Worm (Caenorhabditis elegans): Measurements from ENCODE around the gene his-6.

DNA sequence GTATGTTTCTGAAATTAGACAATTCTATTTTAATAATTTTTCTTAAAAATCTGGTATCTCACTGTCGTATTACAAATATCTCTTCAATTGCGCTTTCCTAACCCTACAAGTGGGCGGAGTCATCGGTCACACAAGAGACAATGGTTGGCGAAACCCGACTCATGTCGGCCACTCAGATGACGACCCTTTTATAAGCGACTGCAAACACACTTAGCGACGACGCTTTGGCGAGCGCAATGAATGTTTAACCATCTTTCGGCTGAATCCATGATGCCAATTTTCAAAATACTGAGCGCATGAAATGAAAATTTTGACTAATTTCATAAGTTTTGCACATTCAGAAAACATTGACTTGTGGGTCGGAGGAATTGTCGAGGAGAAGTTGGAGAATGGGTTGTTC, 34.4 kb downstream of the his-6 start:
- TF ChIP-seq mdl-1 (tag; optimal IDR thresholded peaks at IDR 0.05) (no peak), fkh-10 (GFP tag; optimal IDR thresholded peaks at IDR 0.05) (no peak), ceh-82 (tag; optimal IDR thresholded peaks at IDR 0.05) (peak; percentile 91), daf-12 (tag; optimal IDR thresholded peaks at IDR 0.05) (no peak), ama-1 (optimal IDR thresholded peaks at IDR 0.05) (peak; percentile 51), lin-15B (tag; optimal IDR thresholded peaks at IDR 0.05) (peak; percentile 7), nhr-11 (tag; optimal IDR thresholded peaks at IDR 0.05) (no peak), skn-1 (tag; optimal IDR thresholded peaks at IDR 0.05) (peak; percentile 45), nhr-237 (tag; optimal IDR thresholded peaks at IDR 0.05) (no peak), nhr-76 (tag; optimal IDR thresholded peaks at IDR 0.05) (peak; percentile 41), nhr-28 (tag; optimal IDR thresholded peaks at IDR 0.05) (peak; percentile 44), ztf-4 (tag; optimal IDR thresholded peaks at IDR 0.05) (peak; percentile 90), ceh-28 (tag; optimal IDR thresholded peaks at IDR 0.05) (peak; percentile 48)

Measured in whole organism, L3 larva.